Fruit fly (Drosophila melanogaster) whole organism, prepupa: ENCODE results near the gene CG31275.

Experiments used
- Blimp-1 ChIP-seq: fragments of 200-800 bp; sonication (Bioruptor generic); optimal IDR thresholded peaks from 3 replicates; lab custom pipeline; 2017; ENCODE audit warnings: missing biosample characterization, missing genetic modification characterization, mild to moderate bottlenecking, moderate library complexity, missing genetic modification reagents
- CG10631 ChIP-seq: fragments of 200-800 bp; sonication (Bioruptor generic); optimal IDR thresholded peaks from 2 replicates; lab custom pipeline; 2016; ENCODE audit warnings: missing biosample characterization, missing genetic modification characterization
- CG15336 ChIP-seq: fragments of 200-800 bp; sonication (Bioruptor generic); IDR thresholded peaks from 2 replicates; pipeline ENCODE4 v1.3.6; 2022; ENCODE audit warnings: missing biosample characterization, missing genetic modification characterization
- CG1621 ChIP-seq: fragments of 200-800 bp; sonication (Bioruptor generic); optimal IDR thresholded peaks from 3 replicates; lab custom pipeline; 2018; ENCODE audit warnings: missing biosample characterization, mild to moderate bottlenecking, missing genetic modification characterization
- CG3032 ChIP-seq: fragments of 200-800 bp; optimal IDR thresholded peaks from 2 replicates; lab custom pipeline; 2019; ENCODE audit warnings: missing biosample characterization, mild to moderate bottlenecking, missing genetic modification characterization, moderate library complexity
- CG31627 ChIP-seq: fragments of 200-800 bp; sonication (Bioruptor generic); optimal IDR thresholded peaks from 3 replicates; lab custom pipeline; 2016; ENCODE audit warnings: missing biosample characterization, missing genetic modification characterization
- CG3919 ChIP-seq: fragments of 200-800 bp; sonication (Bioruptor generic); optimal IDR thresholded peaks from 3 replicates; lab custom pipeline; 2016; ENCODE audit warnings: missing biosample characterization, missing genetic modification characterization
- CG6163 ChIP-seq: fragments of 200-800 bp; sonication (Bioruptor generic); IDR thresholded peaks from 3 replicates; pipeline ENCODE4 v1.3.6; 2022; ENCODE audit warnings: missing biosample characterization, missing genetic modification characterization
- CG6792 ChIP-seq: fragments of 200-800 bp; sonication (Bioruptor generic); optimal IDR thresholded peaks from 3 replicates; lab custom pipeline; 2016; ENCODE audit warnings: missing biosample characterization, missing genetic modification characterization
- CG6854 ChIP-seq: fragments of 200-800 bp; sonication (Bioruptor generic); optimal IDR thresholded peaks from 2 replicates; lab custom pipeline; 2017; ENCODE audit warnings: missing biosample characterization, mild to moderate bottlenecking, missing genetic modification characterization
- CG7368 ChIP-seq: fragments of 200-800 bp; sonication (Bioruptor generic); optimal IDR thresholded peaks from 3 replicates; lab custom pipeline; 2016; ENCODE audit warnings: missing biosample characterization, missing genetic modification characterization
- CG8319 ChIP-seq: fragments of 200-800 bp; sonication (Bioruptor generic); optimal IDR thresholded peaks from 3 replicates; lab custom pipeline; 2016; ENCODE audit warnings: missing biosample characterization, missing genetic modification characterization
- CG8632 ChIP-seq: fragments of 200-800 bp; sonication (Bioruptor generic); optimal IDR thresholded peaks from 3 replicates; lab custom pipeline; 2016; ENCODE audit warnings: missing biosample characterization, missing genetic modification characterization
- Eip75B ChIP-seq: fragments of 200-800 bp; sonication (Bioruptor generic); optimal IDR thresholded peaks from 3 replicates; lab custom pipeline; 2016; ENCODE audit warnings: missing biosample characterization, missing genetic modification characterization
- Eip78C ChIP-seq: fragments of 200-800 bp; sonication (Bioruptor generic); peaks from one replicate; lab custom pipeline; 2016; ENCODE audit warnings: missing biosample characterization, missing genetic modification characterization
- Ets21C ChIP-seq: fragments of 200-800 bp; sonication (Bioruptor generic); optimal IDR thresholded peaks from 3 replicates; lab custom pipeline; 2016; ENCODE audit warnings: missing biosample characterization, missing genetic modification characterization
- Ets96B ChIP-seq: fragments of 200-800 bp; optimal IDR thresholded peaks from 2 replicates; lab custom pipeline; 2019; ENCODE audit warnings: missing biosample characterization, mild to moderate bottlenecking, missing genetic modification characterization, moderate library complexity
- Gug ChIP-seq: fragments of 200-800 bp; sonication (Bioruptor generic); IDR thresholded peaks from 2 replicates; pipeline ENCODE4 v1.3.6; 2022; ENCODE audit warnings: missing biosample characterization, missing genetic modification characterization
- Hr38 ChIP-seq: sonication (Bioruptor generic); optimal IDR thresholded peaks from 2 replicates; lab custom pipeline; 2016; ENCODE audit warnings: missing biosample characterization, missing genetic modification characterization
- Hr39 ChIP-seq: fragments of 200-800 bp; sonication (Bioruptor generic); optimal IDR thresholded peaks from 2 replicates; lab custom pipeline; 2016; ENCODE audit warnings: missing biosample characterization, missing genetic modification characterization
- Met ChIP-seq: fragments of 200-800 bp; sonication (Bioruptor generic); optimal IDR thresholded peaks from 3 replicates; lab custom pipeline; 2016; ENCODE audit warnings: missing biosample characterization, missing genetic modification characterization
- OdsH ChIP-seq: fragments of 200-800 bp; sonication (Bioruptor generic); optimal IDR thresholded peaks from 3 replicates; lab custom pipeline; 2016; ENCODE audit warnings: missing biosample characterization, missing genetic modification characterization
- Smox ChIP-seq: fragments of 200-800 bp; sonication (Bioruptor generic); optimal IDR thresholded peaks from 3 replicates; lab custom pipeline; 2016; ENCODE audit warnings: missing biosample characterization, missing genetic modification characterization
- Sox102F ChIP-seq: fragments of 200-800 bp; sonication (Bioruptor generic); optimal IDR thresholded peaks from 2 replicates; lab custom pipeline; 2016; ENCODE audit warnings: missing biosample characterization, mild to moderate bottlenecking, missing genetic modification characterization
- Sox14 ChIP-seq: fragments of 200-800 bp; sonication (Bioruptor generic); optimal IDR thresholded peaks from 3 replicates; lab custom pipeline; 2016; ENCODE audit warnings: missing biosample characterization, missing genetic modification characterization
- Sox15 ChIP-seq: fragments of 200-800 bp; sonication (Bioruptor generic); optimal IDR thresholded peaks from 3 replicates; lab custom pipeline; 2016; ENCODE audit warnings: missing biosample characterization, missing genetic modification characterization
- cyc ChIP-seq: fragments of 200-800 bp; sonication (Bioruptor generic); optimal IDR thresholded peaks from 3 replicates; lab custom pipeline; 2016; ENCODE audit warnings: missing biosample characterization, missing genetic modification characterization
- dsx ChIP-seq: fragments of 200-800 bp; optimal IDR thresholded peaks from 3 replicates; lab custom pipeline; 2019; ENCODE audit warnings: missing biosample characterization, mild to moderate bottlenecking, missing genetic modification characterization, moderate library complexity; ENCODE audit not compliant: poor library complexity, severe bottlenecking
- eg ChIP-seq: fragments of 200-800 bp; sonication (Bioruptor generic); IDR thresholded peaks from 3 replicates; pipeline ENCODE4 v1.3.6; 2022; ENCODE audit warnings: missing biosample characterization, missing genetic modification characterization
- fkh ChIP-seq: fragments of 200-800 bp; sonication (Bioruptor generic); optimal IDR thresholded peaks from 3 replicates; lab custom pipeline; 2017; ENCODE audit warnings: missing biosample characterization, mild to moderate bottlenecking, missing genetic modification characterization, moderate library complexity
- lz ChIP-seq: fragments of 200-800 bp; sonication (Bioruptor generic); optimal IDR thresholded peaks from 3 replicates; lab custom pipeline; 2016; ENCODE audit warnings: missing biosample characterization, missing genetic modification characterization
- net ChIP-seq: fragments of 200-800 bp; sonication (Bioruptor generic); optimal IDR thresholded peaks from 3 replicates; lab custom pipeline; 2016; ENCODE audit warnings: missing biosample characterization, missing genetic modification characterization
- pdm3 ChIP-seq: fragments of 200-800 bp; sonication (Bioruptor generic); optimal IDR thresholded peaks from 3 replicates; lab custom pipeline; 2016; ENCODE audit warnings: missing biosample characterization, missing genetic modification characterization
- spab ChIP-seq: fragments of 200-800 bp; sonication (Bioruptor generic); optimal IDR thresholded peaks from 2 replicates; lab custom pipeline; 2017; ENCODE audit warnings: missing biosample characterization, mild to moderate bottlenecking, missing genetic modification characterization, missing genetic modification reagents
- ss ChIP-seq, 2 experiments: fragments of 200-800 bp; sonication (Bioruptor generic); optimal IDR thresholded peaks; 2 replicates in 1 of 2; 3 replicates in 1 of 2; lab custom pipeline; 2017 to 2018; ENCODE audit warnings: mild to moderate bottlenecking in 2 of 2, missing biosample characterization in 2 of 2, missing genetic modification characterization in 2 of 2, moderate library complexity in 1 of 2
- svp ChIP-seq: fragments of 200-800 bp; sonication (Bioruptor generic); peaks from one replicate; lab custom pipeline; 2016; ENCODE audit warnings: missing biosample characterization, missing genetic modification characterization
- topi ChIP-seq: fragments of 200-800 bp; sonication (Bioruptor generic); optimal IDR thresholded peaks from 3 replicates; lab custom pipeline; 2016; ENCODE audit warnings: missing biosample characterization, missing genetic modification characterization
- vri ChIP-seq: fragments of 200-800 bp; sonication (Bioruptor generic); optimal IDR thresholded peaks from 3 replicates; lab custom pipeline; 2016; ENCODE audit warnings: missing biosample characterization, mild to moderate bottlenecking, missing genetic modification characterization

Gene CG31275

DNA sequence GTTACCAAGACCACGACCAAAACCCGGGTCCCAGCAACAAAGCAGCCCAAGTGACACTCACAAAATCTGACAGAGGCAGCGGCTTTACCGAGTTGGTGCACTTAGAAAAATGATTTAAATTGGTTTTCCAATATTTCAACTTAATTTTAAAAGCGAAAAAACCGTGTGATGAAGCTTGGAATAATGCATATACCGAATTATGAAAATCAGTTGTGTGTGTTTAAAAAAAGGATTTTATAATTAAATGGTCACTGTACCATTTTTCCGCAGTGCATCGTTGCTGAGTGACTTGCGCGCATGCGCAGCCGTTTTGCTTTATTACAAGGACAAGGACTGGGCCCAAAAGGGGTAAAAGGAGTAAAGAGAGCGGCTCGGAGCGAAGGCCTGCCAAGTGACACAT is 33.2 kb downstream of the CG31275 start (continued):
- TF ChIP-seq fkh: no peak
- TF ChIP-seq CG7368 (GFP tag; lab: Kevin White, UChicago): peak; percentile 23
- TF ChIP-seq CG1621 (tag; lab: Kevin White, UChicago): peak; percentile 21
- TF ChIP-seq Eip75B (GFP tag; lab: Kevin White, UChicago): peak; percentile 66
- TF ChIP-seq CG6792 (GFP tag; lab: Kevin White, UChicago): peak; percentile 53
- peak; percentile 46 for TF ChIP-seq lz (GFP tag; lab: Kevin White, UChicago)
- peak; percentile 29 for TF ChIP-seq CG8632 (GFP tag; lab: Kevin White, UChicago)
- TF ChIP-seq Ets96B (tag; lab: Kevin White, UChicago): peak; percentile 77
- peak; percentile 62 for TF ChIP-seq spab (GFP tag; lab: Kevin White, UChicago)
- no peak for TF ChIP-seq CG3032 (tag; lab: Kevin White, UChicago)

- no peak for TF ChIP-seq Met (GFP tag; lab: Kevin White, UChicago)
- no peak for TF ChIP-seq CG3919 (GFP tag; lab: Kevin White, UChicago)
- no peak for TF ChIP-seq CG8632 (GFP tag; lab: Kevin White, UChicago)
- TF ChIP-seq CG8319 (GFP tag; lab: Kevin White, UChicago): no peak
- no peak for TF ChIP-seq Blimp-1 (GFP tag; lab: Kevin White, UChicago)
- no peak for TF ChIP-seq dsx (GFP tag; lab: Kevin White, UChicago)
- TF ChIP-seq CG10631 (GFP tag; lab: Kevin White, UChicago): no peak
These were observed 35.5 kb downstream of the CG31275 start for dm6 chr3R:16715594-16715993.

dm6 chr3R:16704226-16704625 is 46.9 kb downstream of the CG31275 start:
- TF ChIP-seq lz (GFP tag; lab: Kevin White, UChicago) (peak; percentile 56), net (GFP tag; lab: Kevin White, UChicago) (no peak), CG6792 (GFP tag; lab: Kevin White, UChicago) (peak; percentile 6), Sox14 (GFP tag; lab: Kevin White, UChicago) (peak; percentile 15), pdm3 (peak; percentile 10), fkh (no peak), Met (GFP tag; lab: Kevin White, UChicago) (peak; percentile 51), Sox102F (GFP tag; lab: Kevin White, UChicago) (peak; percentile 39), CG15336 (GFP tag; lab: Robert Waterston, UW) (no peak), vri (peak; percentile 20), Eip78C (GFP tag; lab: Kevin White, UChicago) (no peak), cyc (GFP tag; lab: Kevin White, UChicago) (peak; percentile 57), Sox15 (peak; percentile 10), CG6854 (no peak), Hr39 (GFP tag; lab: Kevin White, UChicago) (peak; percentile 68), topi (GFP tag; lab: Kevin White, UChicago) (peak; percentile 56), CG31627 (peak; percentile 59), Smox (peak; percentile 36), Ets21C (GFP tag; lab: Kevin White, UChicago) (peak; percentile 50), svp (GFP tag; lab: Kevin White, UChicago) (peak; percentile 82)

DNA sequence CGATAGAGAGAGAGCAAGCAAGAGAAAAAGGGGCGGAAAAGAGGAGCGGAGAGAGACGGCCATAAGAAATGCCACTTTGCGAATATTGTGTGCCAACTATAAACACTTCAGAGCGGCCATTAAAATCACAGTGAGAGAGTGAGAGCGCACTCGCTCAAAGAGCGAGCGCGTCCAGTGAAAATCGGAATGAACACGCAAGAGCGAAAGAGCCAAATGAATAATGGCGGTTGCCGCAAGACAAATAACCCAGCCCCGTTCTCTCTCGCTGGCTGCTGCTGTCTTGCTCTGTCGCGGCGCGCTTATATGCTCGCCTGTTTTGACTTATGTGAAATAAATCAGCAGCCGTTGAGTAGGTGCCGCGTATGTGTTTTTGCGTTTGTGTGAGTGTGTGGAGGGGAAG is 48.3 kb downstream of the CG31275 start:
- no peak for TF ChIP-seq OdsH (GFP tag; lab: Kevin White, UChicago)
- TF ChIP-seq eg (GFP tag; lab: Robert Waterston, UW): 0 out of 3 replicates have a peak, but pooled peaks have one; percentile 18
- TF ChIP-seq Hr38: no peak
- peak; percentile 71 for TF ChIP-seq svp (GFP tag; lab: Kevin White, UChicago)
- TF ChIP-seq ss (GFP tag; optimal IDR thresholded peaks at IDR 0.05; lab: Kevin White, UChicago): peak in 1 of 2 experiments; percentile 25
- peak; percentile 55; the same call in 1 of the 3 replicates for TF ChIP-seq CG6163 (GFP tag; lab: Robert Waterston, UW)
- 0 out of 2 replicates have a peak, but pooled peaks have one; percentile 35 for TF ChIP-seq CG15336 (GFP tag; lab: Robert Waterston, UW)
- no peak for TF ChIP-seq dsx (GFP tag; lab: Kevin White, UChicago)
- peak; percentile 98 for TF ChIP-seq fkh
- no peak for TF ChIP-seq Met (GFP tag; lab: Kevin White, UChicago)
- peak; percentile 36 for TF ChIP-seq Sox14 (GFP tag; lab: Kevin White, UChicago)
- 0 out of 2 replicates have a peak, but pooled peaks have one; percentile 39 for TF ChIP-seq Gug (GFP tag; lab: Robert Waterston, UW)
